Worm (Caenorhabditis elegans): ENCODE measurements around the gene R11A8.1.

R11A8.1 gene

DNA sequence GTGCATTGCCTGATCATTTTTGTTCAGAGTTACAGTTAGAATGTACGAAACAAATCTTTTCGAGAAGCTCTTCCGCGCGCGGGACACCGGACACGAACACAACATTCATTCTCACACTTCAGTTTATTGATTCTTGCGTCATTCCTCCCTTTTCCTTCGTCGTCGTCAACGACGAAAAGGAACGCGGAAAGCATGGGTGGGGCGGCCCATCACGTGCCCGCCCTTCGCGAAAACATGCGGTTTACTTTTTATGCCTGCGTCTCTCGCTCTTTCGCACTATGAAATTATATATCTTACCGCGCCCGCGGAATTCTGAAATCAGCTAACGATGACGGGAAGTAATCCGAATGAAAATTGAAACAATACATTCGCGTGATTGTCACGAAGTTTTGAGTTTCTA is 23.7 kb upstream of the R11A8.1 start (continued):
- TF ChIP-seq Y67H2A.10 (GFP tag; conservative IDR thresholded peaks at IDR 0.05) = 0 out of 2 replicates have a peak, but pooled peaks have one; percentile 7
- peak; percentile 67 for TF ChIP-seq xnd-1 (tag; optimal IDR thresholded peaks at IDR 0.05)
- no peak for TF ChIP-seq Y53F4B.3 (GFP tag; IDR thresholded peaks at IDR 0.05)
- no peak for TF ChIP-seq D2030.7 (GFP tag; IDR thresholded peaks at IDR 0.05)
- TF ChIP-seq madf-3 (GFP tag; IDR thresholded peaks at IDR 0.05) = no peak
- TF ChIP-seq nfyb-1 (GFP tag; IDR thresholded peaks at IDR 0.05) = no peak
- no peak for TF ChIP-seq rpc-1 (optimal IDR thresholded peaks at IDR 0.05)
- TF ChIP-seq rpc-1 (tag; optimal IDR thresholded peaks at IDR 0.05) = no peak

DNA sequence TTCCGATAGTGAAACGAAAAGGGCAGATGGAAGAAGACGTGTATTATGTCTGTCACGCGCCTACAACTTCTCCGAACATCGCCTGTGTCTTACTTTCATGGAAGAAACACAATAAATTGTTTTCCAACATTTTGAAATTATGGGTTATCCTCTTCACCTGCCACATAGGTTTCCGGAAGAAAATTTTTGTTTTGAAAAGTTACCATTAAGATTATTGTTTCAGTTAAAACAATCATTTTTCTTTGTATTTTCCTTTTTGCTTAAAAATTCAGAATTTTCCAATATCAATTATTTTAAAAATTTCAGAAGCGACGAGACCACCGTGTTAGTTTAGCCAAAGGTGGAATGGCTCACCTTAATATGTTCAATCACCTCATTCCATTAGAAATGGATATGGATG is 17.6 kb upstream of the R11A8.1 start, which contains the start of gene mask-1:
Gene mask-1 (plus strand): TSS at position 301 of the 400 bp plus-strand sequence.
- TF ChIP-seq nhr-80 (tag; optimal IDR thresholded peaks at IDR 0.05) = no peak
- no peak for TF ChIP-seq ceh-27 (GFP tag; optimal IDR thresholded peaks at IDR 0.05)

DNA sequence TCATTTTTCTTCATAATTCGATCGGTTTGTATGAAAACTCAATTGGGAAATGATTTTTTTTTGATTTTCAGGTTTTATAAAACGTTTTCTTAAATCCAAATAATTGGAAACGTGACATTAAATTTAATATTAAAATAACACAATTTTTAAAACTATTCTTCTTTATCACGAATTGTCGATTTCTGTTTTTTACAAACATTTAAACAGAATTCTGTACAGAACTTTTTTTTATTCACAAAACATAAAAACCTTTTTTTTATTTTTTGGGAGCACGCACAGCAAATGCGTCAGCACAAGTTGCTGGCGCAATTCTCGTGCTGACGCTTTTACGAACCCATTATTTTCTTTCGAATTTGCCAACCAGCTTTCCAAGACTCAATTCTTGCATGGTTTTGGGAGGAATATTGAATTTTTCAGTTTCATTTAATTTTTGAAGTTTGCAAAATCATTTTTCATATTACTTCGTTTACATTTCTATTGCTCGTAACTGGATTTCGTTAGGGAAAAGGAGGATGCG is 16.9 kb upstream of the R11A8.1 start, which contains the start of gene mpz-5:
Gene mpz-5 (minus strand): TSS at position 51 of the 517 bp plus-strand sequence.
- peak; percentile 64 for TF ChIP-seq lin-54 (GFP tag; optimal IDR thresholded peaks at IDR 0.05)
- no peak for TF ChIP-seq snpc-1.3 (tag; optimal IDR thresholded peaks at IDR 0.05; ENCODE audit: insufficient read depth)
- no peak for TF ChIP-seq lin-26 (GFP tag; IDR thresholded peaks at IDR 0.05)
- TF ChIP-seq F39B2.1 (GFP tag; IDR thresholded peaks at IDR 0.05) = no peak
- TF ChIP-seq ceh-58 (GFP tag; IDR thresholded peaks at IDR 0.05) = no peak
- no peak for TF ChIP-seq B0261.1 (tag; optimal IDR thresholded peaks at IDR 0.05)
- TF ChIP-seq madf-10 (tag; optimal IDR thresholded peaks at IDR 0.05) = peak; percentile 7
- TF ChIP-seq hrde-1 (tag; optimal IDR thresholded peaks at IDR 0.05; ENCODE audit: borderline replicate concordance) = peak; percentile 34
- peak; percentile 69 for TF ChIP-seq mcd-1 (GFP tag; IDR thresholded peaks at IDR 0.05)
- 0 out of 2 replicates have a peak, but pooled peaks have one; percentile 45 for TF ChIP-seq hsf-1 (GFP tag; IDR thresholded peaks at IDR 0.05)
- TF ChIP-seq C17E4.6 (GFP tag; IDR thresholded peaks at IDR 0.05) = no peak
- peak; percentile 62 for TF ChIP-seq rcor-1 (GFP tag; IDR thresholded peaks at IDR 0.05)
- TF ChIP-seq ceh-40 (GFP tag; IDR thresholded peaks at IDR 0.05) = no peak
- TF ChIP-seq snpc-3.4 (tag; optimal IDR thresholded peaks at IDR 0.05) = no peak
- peak; percentile 41 for TF ChIP-seq attf-5 (GFP tag; optimal IDR thresholded peaks at IDR 0.05)
- no peak for TF ChIP-seq nhr-179 (tag; optimal IDR thresholded peaks at IDR 0.05)
- peak; percentile 35; the same call in 1 of the 2 replicates for TF ChIP-seq Y53G8AR.9 (GFP tag; conservative IDR thresholded peaks at IDR 0.05)
- TF ChIP-seq madf-3 (GFP tag; IDR thresholded peaks at IDR 0.05) = no peak
- TF ChIP-seq sdz-38 (tag; optimal IDR thresholded peaks at IDR 0.05) = no peak
- no peak for TF ChIP-seq mes-4 (tag; optimal IDR thresholded peaks at IDR 0.05)
- TF ChIP-seq F10E7.11 (tag; optimal IDR thresholded peaks at IDR 0.05) = no peak
- peak; percentile 52 for TF ChIP-seq F23B12.7 (tag; optimal IDR thresholded peaks at IDR 0.05; ENCODE audit: insufficient read depth)
- TF ChIP-seq gei-17 (GFP tag; optimal IDR thresholded peaks at IDR 0.05) = no peak
- TF ChIP-seq nhr-120 (GFP tag; IDR thresholded peaks at IDR 0.05) = no peak
- TF ChIP-seq tbx-9 (tag; optimal IDR thresholded peaks at IDR 0.05; ENCODE audit: borderline replicate concordance) = no peak
- no peak for TF ChIP-seq ztf-26 (tag; optimal IDR thresholded peaks at IDR 0.05)
- peak in 1 of 2 experiments; percentile 49 for TF ChIP-seq let-607 (tag; optimal IDR thresholded peaks at IDR 0.05)
- TF ChIP-seq K11D2.4 (GFP tag; IDR thresholded peaks at IDR 0.05) = 0 out of 2 replicates have a peak, but pooled peaks have one; percentile 39
- TF ChIP-seq Y56A3A.18 (GFP tag; IDR thresholded peaks at IDR 0.05) = 0 out of 2 replicates have a peak, but pooled peaks have one; percentile 10
- TF ChIP-seq nfyb-1 (GFP tag; IDR thresholded peaks at IDR 0.05) = peak; percentile 67
- no peak for TF ChIP-seq unc-130 (GFP tag; optimal IDR thresholded peaks at IDR 0.05)
- TF ChIP-seq akir-1 (GFP tag; optimal IDR thresholded peaks at IDR 0.05) = no peak
- TF ChIP-seq hmg-1.2 (GFP tag; IDR thresholded peaks at IDR 0.05) = peak; percentile 50
- TF ChIP-seq sea-2 (GFP tag; IDR thresholded peaks at IDR 0.05) = no peak
- TF ChIP-seq F33H1.4 (GFP tag; IDR thresholded peaks at IDR 0.05) = peak; percentile 72
- no peak for TF ChIP-seq bed-2 (GFP tag; IDR thresholded peaks at IDR 0.05)
- TF ChIP-seq aptf-3 (GFP tag; IDR thresholded peaks at IDR 0.05) = no peak
